Fruit fly (Drosophila melanogaster) whole organism, wandering third instar larva: Measurements from ENCODE around the gene CG1979.

ENCODE experiments used
- Abd-B ChIP-seq: fragments of >200 bp; optimal IDR thresholded peaks from 2 replicates; lab custom pipeline; 2017; ENCODE audit warnings: missing biosample characterization, missing genetic modification characterization
- CG32264 ChIP-seq: fragments of 200-800 bp; sonication (Bioruptor generic); optimal IDR thresholded peaks from 2 replicates; lab custom pipeline; 2016; ENCODE audit warnings: missing biosample characterization, missing genetic modification characterization
- CG9705 ChIP-seq: fragments of 200-800 bp; sonication (Bioruptor generic); optimal IDR thresholded peaks from 2 replicates; lab custom pipeline; 2018; ENCODE audit warnings: missing biosample characterization, mild to moderate bottlenecking, missing genetic modification characterization
- CrebA ChIP-seq: fragments of 200-800 bp; sonication (Bioruptor generic); optimal IDR thresholded peaks from 2 replicates; lab custom pipeline; 2016; ENCODE audit warnings: missing biosample characterization, mild to moderate bottlenecking, missing genetic modification characterization, borderline replicate concordance
- Dfd ChIP-seq: fragments of >200 bp; optimal IDR thresholded peaks from 2 replicates; lab custom pipeline; 2017; ENCODE audit warnings: missing biosample characterization, missing genetic modification characterization
- Dif ChIP-seq: fragments of 200-275, 200-300 bp; sonication (Bioruptor generic); optimal IDR thresholded peaks from 2 replicates; lab custom pipeline; 2018; ENCODE audit warnings: missing biosample characterization, missing genetic modification characterization; ENCODE audit not compliant: partially characterized antibody
- GATAd ChIP-seq: sonication (Bioruptor generic); optimal IDR thresholded peaks from 2 replicates; lab custom pipeline; 2016; ENCODE audit warnings: missing biosample characterization, missing genetic modification characterization
- HLH106 ChIP-seq: fragments of 200-800 bp; optimal IDR thresholded peaks from 3 replicates; lab custom pipeline; 2019; ENCODE audit warnings: missing biosample characterization, mild to moderate bottlenecking, missing genetic modification characterization, moderate library complexity
- Hnf4 ChIP-seq: fragments of 200-800 bp; sonication (Bioruptor generic); optimal IDR thresholded peaks from 2 replicates; lab custom pipeline; 2016; ENCODE audit warnings: missing biosample characterization, mild to moderate bottlenecking, missing genetic modification characterization
- Hr78 ChIP-seq: fragments of >200 bp; optimal IDR thresholded peaks from 2 replicates; lab custom pipeline; 2017; ENCODE audit warnings: missing biosample characterization, missing genetic modification characterization
- Hr83 ChIP-seq: fragments of 200-300 bp; sonication (Bioruptor generic); optimal IDR thresholded peaks from 2 replicates; lab custom pipeline; 2016; ENCODE audit warnings: missing biosample characterization, mild to moderate bottlenecking, missing genetic modification characterization, moderate library complexity; ENCODE audit not compliant: poor library complexity, severe bottlenecking
- Jra ChIP-seq: sonication (Bioruptor generic); optimal IDR thresholded peaks from 2 replicates; lab custom pipeline; 2016; ENCODE audit warnings: missing biosample characterization, missing genetic modification characterization
- Mio ChIP-seq: sonication (Bioruptor generic); optimal IDR thresholded peaks from 2 replicates; lab custom pipeline; 2016; ENCODE audit warnings: missing biosample characterization, missing genetic modification characterization
- Myc ChIP-seq: fragments of >200 bp; optimal IDR thresholded peaks from 2 replicates; lab custom pipeline; 2017
- N ChIP-seq: fragments of >200 bp; optimal IDR thresholded peaks from 2 replicates; lab custom pipeline; 2018; ENCODE audit warnings: missing biosample characterization, missing external identifiers, missing genetic modification characterization
- OdsH ChIP-seq: fragments of 200-800 bp; sonication (Bioruptor generic); optimal IDR thresholded peaks from 2 replicates; lab custom pipeline; 2016; ENCODE audit warnings: missing biosample characterization, mild to moderate bottlenecking, missing genetic modification characterization
- Rel ChIP-seq, 2 experiments: fragments of 200-800 bp; sonication (Bioruptor generic) in 1 of 2; optimal IDR thresholded peaks; 2 replicates in 1 of 2; 3 replicates in 1 of 2; lab custom pipeline; 2016 to 2019; ENCODE audit warnings: mild to moderate bottlenecking in 2 of 2, missing biosample characterization in 2 of 2, missing genetic modification characterization in 2 of 2, moderate library complexity in 1 of 2
- Sp1 ChIP-seq: fragments of 200-800 bp; sonication (Bioruptor generic); optimal IDR thresholded peaks from 3 replicates; lab custom pipeline; 2019; ENCODE audit warnings: missing biosample characterization, mild to moderate bottlenecking, missing genetic modification characterization, moderate library complexity
- Vsx2 ChIP-seq: fragments of 200-300, 225-300 bp; sonication (Bioruptor generic); optimal IDR thresholded peaks from 2 replicates; lab custom pipeline; 2018; ENCODE audit warnings: missing biosample characterization, missing genetic modification characterization; ENCODE audit not compliant: partially characterized antibody
- br ChIP-seq: fragments of 200-800 bp; sonication (Bioruptor generic); optimal IDR thresholded peaks from 2 replicates; lab custom pipeline; 2016; ENCODE audit warnings: missing biosample characterization, missing genetic modification characterization
- brk ChIP-seq: fragments of 200-800 bp; sonication (Bioruptor generic); optimal IDR thresholded peaks from 2 replicates; lab custom pipeline; 2016; ENCODE audit warnings: missing biosample characterization, mild to moderate bottlenecking, missing genetic modification characterization
- dl ChIP-seq, 2 experiments: fragments of 175-275, 200-275 bp in 1 of 2; fragments of 200-275 bp in 1 of 2; sonication (Bioruptor generic); optimal IDR thresholded peaks; lab custom pipeline; 2018; ENCODE audit warnings: mild to moderate bottlenecking in 2 of 2, missing biosample characterization in 2 of 2, missing genetic modification characterization in 2 of 2, moderate library complexity in 2 of 2; ENCODE audit not compliant: partially characterized antibody in 2 of 2, insufficient read depth in 1 of 2
- dmrt93B ChIP-seq: fragments of 200-800 bp; sonication (Bioruptor generic); optimal IDR thresholded peaks from 2 replicates; lab custom pipeline; 2018; ENCODE audit warnings: missing biosample characterization, mild to moderate bottlenecking, missing genetic modification characterization
- dsf ChIP-seq: sonication (Bioruptor generic); optimal IDR thresholded peaks from 2 replicates; lab custom pipeline; 2016; ENCODE audit warnings: missing biosample characterization, missing genetic modification characterization, borderline replicate concordance
- ey ChIP-seq: fragments of 200-800 bp; sonication (Bioruptor generic); optimal IDR thresholded peaks from 2 replicates; lab custom pipeline; 2016; ENCODE audit warnings: missing biosample characterization, missing genetic modification characterization
- foxo ChIP-seq, 2 experiments: fragments of 200-800 bp; sonication (Bioruptor generic); optimal IDR thresholded peaks; 2 replicates in 1 of 2; 3 replicates in 1 of 2; lab custom pipeline; 2016 to 2017; ENCODE audit warnings: missing biosample characterization in 2 of 2, missing genetic modification characterization in 2 of 2
- fru ChIP-seq: fragments of 200-800 bp; sonication (Bioruptor generic); optimal IDR thresholded peaks from 3 replicates; lab custom pipeline; 2016; ENCODE audit warnings: missing biosample characterization, mild to moderate bottlenecking, missing genetic modification characterization
- h ChIP-seq: fragments of 200-800 bp; sonication (Bioruptor generic); optimal IDR thresholded peaks from 3 replicates; lab custom pipeline; 2016; ENCODE audit warnings: missing biosample characterization, mild to moderate bottlenecking, missing genetic modification characterization
- jim ChIP-seq: fragments of 175-275, 200-325 bp; sonication (Bioruptor generic); optimal IDR thresholded peaks from 2 replicates; lab custom pipeline; 2016; ENCODE audit warnings: missing biosample characterization, mild to moderate bottlenecking, missing genetic modification characterization
- lola ChIP-seq: fragments of >200 bp; optimal IDR thresholded peaks from 2 replicates; lab custom pipeline; 2017; ENCODE audit warnings: missing biosample characterization, missing genetic modification characterization
- pan ChIP-seq: fragments of >200 bp; optimal IDR thresholded peaks from 2 replicates; lab custom pipeline; 2017
- psq ChIP-seq: fragments of 200-800 bp; sonication (Bioruptor generic); optimal IDR thresholded peaks from 3 replicates; lab custom pipeline; 2017; ENCODE audit warnings: missing biosample characterization, mild to moderate bottlenecking, missing genetic modification characterization, moderate library complexity
- rgr ChIP-seq: fragments of 200-800 bp; sonication (Bioruptor generic); optimal IDR thresholded peaks from 3 replicates; lab custom pipeline; 2016; ENCODE audit warnings: missing biosample characterization, mild to moderate bottlenecking, missing genetic modification characterization
- sage ChIP-seq: fragments of 200-800 bp; sonication (Bioruptor generic); optimal IDR thresholded peaks from 2 replicates; lab custom pipeline; 2016; ENCODE audit warnings: missing biosample characterization, mild to moderate bottlenecking, missing genetic modification characterization
- sv ChIP-seq: fragments of 200-800 bp; sonication (Bioruptor generic); optimal IDR thresholded peaks from 3 replicates; lab custom pipeline; 2016; ENCODE audit warnings: missing biosample characterization, missing genetic modification characterization
- tai ChIP-seq: sonication (Bioruptor generic); optimal IDR thresholded peaks from 2 replicates; lab custom pipeline; 2016; ENCODE audit warnings: missing biosample characterization, missing genetic modification characterization
- usp ChIP-seq: fragments of >200 bp; optimal IDR thresholded peaks from 2 replicates; lab custom pipeline; 2017; ENCODE audit warnings: missing biosample characterization, missing genetic modification characterization
- woc ChIP-seq: sonication (Bioruptor generic); optimal IDR thresholded peaks from 2 replicates; lab custom pipeline; 2016; ENCODE audit warnings: missing biosample characterization, mild to moderate bottlenecking, missing genetic modification characterization

CG1979 gene

DNA sequence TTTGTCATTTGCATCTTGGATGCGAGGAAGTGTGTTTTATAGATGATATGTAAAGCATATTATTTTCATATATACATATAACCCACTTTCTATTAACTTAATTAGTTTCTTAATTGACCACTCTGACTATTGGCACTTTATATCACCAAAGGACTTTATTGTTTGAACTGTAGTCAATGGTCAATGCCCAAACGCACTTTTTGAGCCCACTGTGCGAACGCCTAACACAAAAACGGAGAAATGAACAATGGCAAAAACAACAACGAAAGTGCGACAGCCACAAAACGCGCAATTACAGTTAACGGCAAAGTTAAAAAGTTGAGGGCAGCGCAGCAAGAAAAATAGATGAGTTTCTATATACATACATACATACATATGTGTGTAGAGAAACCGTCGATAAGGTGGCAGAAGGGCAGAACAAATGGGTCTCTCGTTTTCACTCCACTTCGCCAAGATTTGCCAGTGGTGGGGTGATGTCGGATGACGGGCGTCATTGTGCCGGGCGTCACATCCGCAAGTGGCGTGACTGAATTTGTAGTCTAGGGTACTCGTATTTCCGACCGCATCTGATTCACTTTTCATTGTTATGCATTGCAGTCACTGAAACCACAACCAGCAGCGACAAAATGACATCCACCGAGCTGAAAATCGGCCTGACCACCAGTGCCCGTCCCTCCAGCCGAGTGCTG is 22.1 kb downstream of the CG1979 start:
- TF ChIP-seq br (GFP tag; lab: Kevin White, UChicago) (peak; percentile 46), woc (GFP tag; lab: Kevin White, UChicago) (no peak), CrebA (GFP tag; lab: Kevin White, UChicago) (no peak), sage (GFP tag; lab: Kevin White, UChicago) (peak; percentile 15)

DNA sequence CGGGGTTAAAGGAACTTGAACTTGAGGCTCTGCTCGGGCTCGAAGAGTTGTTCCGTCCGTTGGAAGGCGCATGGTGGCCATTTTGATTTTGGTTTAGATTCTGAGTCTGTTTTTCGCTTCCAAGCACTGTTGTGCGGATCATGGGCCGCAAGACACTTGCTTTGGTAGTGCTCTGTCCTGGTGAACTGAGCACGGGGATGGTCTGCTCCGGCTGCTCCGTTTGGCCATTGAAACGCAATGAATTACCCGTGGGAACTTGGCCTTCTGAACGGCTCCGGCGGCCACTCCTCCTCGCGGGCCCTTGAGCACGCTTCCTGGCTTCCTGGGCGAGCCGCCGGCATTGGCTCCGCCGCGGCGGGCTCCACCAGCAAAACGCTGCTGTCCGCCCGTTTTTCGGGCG is 25.3 kb downstream of the CG1979 start:
- TF ChIP-seq Hr83 = no peak
- TF ChIP-seq sv (GFP tag; lab: Kevin White, UChicago) = no peak
- no peak for TF ChIP-seq sage (GFP tag; lab: Kevin White, UChicago)
- TF ChIP-seq N = no peak
- no peak for TF ChIP-seq psq (GFP tag; lab: Kevin White, UChicago)
- no peak for TF ChIP-seq rgr (GFP tag; lab: Kevin White, UChicago)
- TF ChIP-seq HLH106 = no peak
- no peak for TF ChIP-seq Dfd (GFP tag; lab: Kevin White, UChicago)
- TF ChIP-seq jim (GFP tag; lab: Kevin White, UChicago) = no peak
- TF ChIP-seq Jra (GFP tag; lab: Kevin White, UChicago) = no peak
- no peak for TF ChIP-seq Hr78 (GFP tag; lab: Kevin White, UChicago)

DNA sequence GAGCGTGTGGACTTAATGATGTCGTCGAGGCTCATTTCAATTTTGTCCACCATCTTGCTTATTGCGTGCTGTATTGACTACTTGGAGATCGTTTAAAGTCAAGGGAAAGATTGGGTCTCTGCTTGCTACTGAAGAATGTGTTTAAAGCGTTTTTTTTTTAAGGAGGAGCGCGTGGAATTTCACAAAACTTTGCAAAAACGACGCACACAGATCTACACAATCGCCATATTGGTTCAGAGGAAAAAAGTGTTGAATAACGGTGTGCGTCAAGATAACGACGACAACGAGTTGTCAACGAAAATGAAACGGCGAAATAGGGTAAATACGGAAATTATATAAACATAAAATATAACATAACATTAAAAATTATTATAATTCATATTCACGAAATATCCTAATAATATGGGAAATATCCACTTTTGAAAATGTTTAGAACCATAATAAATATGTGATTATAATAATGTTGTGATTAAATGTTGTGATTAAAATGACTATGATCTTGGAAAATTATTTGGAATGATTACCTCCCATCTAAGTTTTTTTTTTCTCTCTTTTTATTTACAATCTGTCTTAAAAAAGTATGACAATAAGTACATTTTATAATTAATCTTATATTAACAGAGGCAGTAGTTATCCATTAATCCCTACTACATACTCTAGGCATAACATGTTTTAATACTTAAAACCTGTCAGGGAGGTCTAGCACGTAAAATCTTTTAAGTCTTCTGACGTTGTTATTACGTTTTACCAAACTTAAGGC is 26.0 kb downstream of the CG1979 start, which contains the start of gene Ref1:
Gene Ref1, minus strand, starts transcription at position 231 of the 760 bp plus-strand sequence.
- TF ChIP-seq Mio (GFP tag; lab: Kevin White, UChicago) (no peak), woc (GFP tag; lab: Kevin White, UChicago) (peak; percentile 63)

DNA sequence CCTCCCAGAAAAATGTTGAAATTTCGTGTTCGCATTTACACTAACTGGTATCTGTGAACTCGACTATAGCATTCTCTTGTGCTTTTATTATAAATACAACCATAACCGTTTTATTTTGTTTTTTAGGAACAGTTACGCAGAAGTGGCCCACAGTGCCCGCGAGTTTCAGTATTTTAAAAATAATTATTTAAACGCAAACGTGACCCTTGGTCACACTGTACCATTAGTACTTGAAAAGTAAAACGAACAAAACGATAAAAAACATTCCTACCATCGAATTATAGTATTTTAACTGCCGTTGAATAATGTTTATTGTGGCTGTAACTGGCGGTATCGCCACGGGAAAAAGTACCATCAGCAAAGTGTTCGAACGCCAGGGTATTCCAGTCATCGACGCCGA is 27.6 kb downstream of the CG1979 start, which contains the start of gene Dpck:
Gene Dpck, plus strand, starts transcription at position 211 of the 400 bp plus-strand sequence.
- TF ChIP-seq sage (GFP tag; lab: Kevin White, UChicago) (peak; percentile 47), CrebA (GFP tag; lab: Kevin White, UChicago) (no peak), tai (GFP tag; lab: Kevin White, UChicago) (no peak), OdsH (GFP tag; lab: Kevin White, UChicago) (no peak), Hr83 (peak; percentile 23), dsf (GFP tag; lab: Kevin White, UChicago) (no peak), Vsx2 (no peak), ey (GFP tag; lab: Kevin White, UChicago) (peak; percentile 11), br (GFP tag; lab: Kevin White, UChicago) (no peak), rgr (GFP tag; lab: Kevin White, UChicago) (peak; percentile 19), Jra (GFP tag; lab: Kevin White, UChicago) (no peak), lola (GFP tag; lab: Kevin White, UChicago) (no peak), Rel (GFP tag; optimal IDR thresholded peaks at IDR 0.05; lab: Kevin White, UChicago) (no peak), Rel (tag; optimal IDR thresholded peaks at IDR 0.05; lab: Kevin White, UChicago) (peak; percentile 47), Hr78 (GFP tag; lab: Kevin White, UChicago) (no peak), Abd-B (GFP tag; lab: Kevin White, UChicago) (no peak), GATAd (GFP tag; lab: Kevin White, UChicago) (no peak), N (no peak), Dif (GFP tag; lab: Kevin White, UChicago) (no peak), jim (GFP tag; lab: Kevin White, UChicago) (peak; percentile 28), dl (GFP tag; optimal IDR thresholded peaks at IDR 0.05; lab: Kevin White, UChicago; ENCODE audit: insufficient read depth in 1 of 2, partially characterized antibody in 2 of 2) (no peak), pan (no peak), usp (GFP tag; lab: Kevin White, UChicago) (no peak), HLH106 (peak; percentile 30), woc (GFP tag; lab: Kevin White, UChicago) (peak; percentile 60), psq (GFP tag; lab: Kevin White, UChicago) (no peak), Myc (no peak), Mio (GFP tag; lab: Kevin White, UChicago) (peak; percentile 19), Hnf4 (GFP tag; lab: Kevin White, UChicago) (peak; percentile 30), dmrt93B (GFP tag; lab: Kevin White, UChicago) (no peak), CG9705 (GFP tag; lab: Kevin White, UChicago) (no peak), brk (no peak), foxo (GFP tag; optimal IDR thresholded peaks at IDR 0.05; lab: Kevin White, UChicago) (peak in 1 of 2 experiments; percentile 20), sv (GFP tag; lab: Kevin White, UChicago) (no peak), fru (GFP tag; lab: Kevin White, UChicago) (peak; percentile 34), Dfd (GFP tag; lab: Kevin White, UChicago) (no peak), Sp1 (GFP tag; lab: Kevin White, UChicago) (peak; percentile 53), h (GFP tag; lab: Kevin White, UChicago) (peak; percentile 30), CG32264 (GFP tag; lab: Kevin White, UChicago) (no peak)
